Fruit fly (Drosophila melanogaster) Kc167 (cell line): ENCODE results near the gene Acsx1R.

Source experiments
- Myc ChIP-seq: fragments of >200 bp; optimal IDR thresholded peaks from 2 replicates; lab custom pipeline; 2017; ENCODE audit warnings: missing external identifiers
- Sin3A ChIP-seq: fragments of >200 bp; optimal IDR thresholded peaks from 2 replicates; lab custom pipeline; 2018; ENCODE audit warnings: missing external identifiers
- h ChIP-seq: fragments of >200 bp; optimal IDR thresholded peaks from 3 replicates; lab custom pipeline; 2018; ENCODE audit warnings: missing external identifiers
- insv ChIP-seq: fragments of >200 bp; optimal IDR thresholded peaks from 3 replicates; lab custom pipeline; 2018; ENCODE audit warnings: missing external identifiers
- psq ChIP-seq: fragments of >200 bp; optimal IDR thresholded peaks from 2 replicates; lab custom pipeline; 2017; ENCODE audit warnings: missing external identifiers

DNA sequence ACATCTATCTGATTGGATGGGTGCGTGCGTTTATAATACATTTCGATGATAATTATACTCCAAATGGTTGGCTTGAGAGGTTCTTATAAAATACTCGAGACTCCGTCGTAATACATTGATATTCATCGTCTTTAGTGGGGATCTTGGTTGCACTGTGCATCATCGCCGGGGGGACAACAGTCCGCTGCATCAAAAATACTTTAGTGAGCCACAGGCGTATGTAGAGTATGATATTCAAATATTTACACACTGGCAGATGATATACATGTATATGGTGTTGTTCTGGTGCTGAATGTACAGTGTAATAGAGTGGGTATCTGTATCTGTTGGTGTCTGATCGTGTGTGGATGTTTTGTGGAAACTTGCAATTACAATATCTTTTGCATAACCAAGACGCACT is 18.3 kb upstream of the Acsx1R start:
- no peak for TF ChIP-seq Sin3A (lab: Kevin White, UChicago)
- no peak for TF ChIP-seq h (lab: Kevin White, UChicago)
- TF ChIP-seq psq (lab: Kevin White, UChicago): no peak
- TF ChIP-seq insv: no peak
- TF ChIP-seq Myc (lab: Kevin White, UChicago): no peak
